Worm (Caenorhabditis elegans) whole organism, midembryonic: ENCODE results near the gene skr-5.

Source experiments
- T22C8.4 ChIP-seq: fragments of 200-800 bp; sonication (Bioruptor generic); IDR thresholded peaks from 2 replicates; pipeline ENCODE4 v1.3.6; 2022; ENCODE audit warnings: missing genetic modification characterization, missing compliant biosample characterization
- cog-1 ChIP-seq: sonication (generic microtip); optimal IDR thresholded peaks from 2 replicates; lab custom pipeline; 2016; ENCODE audit warnings: missing genetic modification characterization, missing compliant biosample characterization
- flt-1 ChIP-seq: fragments of 200-800 bp; sonication (Bioruptor generic); IDR thresholded peaks from 2 replicates; pipeline ENCODE4 v1.3.6; 2022; ENCODE audit warnings: missing genetic modification characterization, missing compliant biosample characterization
- klf-2 ChIP-seq: fragments of 200-800 bp; sonication (Bioruptor generic); conservative IDR thresholded peaks from 2 replicates; pipeline ENCODE4 v1.3.6; 2022; ENCODE audit warnings: missing genetic modification reagents, missing genetic modification characterization, missing compliant biosample characterization
- med-1 ChIP-seq: sonication (generic microtip); optimal IDR thresholded peaks from 2 replicates; lab custom pipeline; 2017; ENCODE audit warnings: missing genetic modification characterization, mild to moderate bottlenecking, missing compliant biosample characterization, antibody characterized with exemption, missing genetic modification reagents; ENCODE audit not compliant: insufficient read depth
- ref-1 ChIP-seq: fragments of 200-800 bp; sonication (Bioruptor generic); conservative IDR thresholded peaks from 2 replicates; pipeline ENCODE4 v1.3.6; 2022; ENCODE audit warnings: missing genetic modification reagents, missing genetic modification characterization, missing compliant biosample characterization
- tab-1 ChIP-seq: fragments of 200-800 bp; sonication (Bioruptor generic); IDR thresholded peaks from 2 replicates; pipeline ENCODE4 v1.3.6; 2022; ENCODE audit warnings: missing genetic modification characterization, missing compliant biosample characterization
- ztf-23 ChIP-seq: fragments of 200-800 bp; sonication (Bioruptor generic); IDR thresholded peaks from 2 replicates; pipeline ENCODE4 v1.3.6; 2022; ENCODE audit warnings: missing genetic modification reagents, missing genetic modification characterization, missing compliant biosample characterization
- ztf-29 ChIP-seq: fragments of 200-800 bp; sonication (Bioruptor generic); IDR thresholded peaks from 2 replicates; pipeline ENCODE4 v1.3.6; 2022; ENCODE audit warnings: missing genetic modification reagents, missing genetic modification characterization, missing compliant biosample characterization

skr-5 gene

DNA sequence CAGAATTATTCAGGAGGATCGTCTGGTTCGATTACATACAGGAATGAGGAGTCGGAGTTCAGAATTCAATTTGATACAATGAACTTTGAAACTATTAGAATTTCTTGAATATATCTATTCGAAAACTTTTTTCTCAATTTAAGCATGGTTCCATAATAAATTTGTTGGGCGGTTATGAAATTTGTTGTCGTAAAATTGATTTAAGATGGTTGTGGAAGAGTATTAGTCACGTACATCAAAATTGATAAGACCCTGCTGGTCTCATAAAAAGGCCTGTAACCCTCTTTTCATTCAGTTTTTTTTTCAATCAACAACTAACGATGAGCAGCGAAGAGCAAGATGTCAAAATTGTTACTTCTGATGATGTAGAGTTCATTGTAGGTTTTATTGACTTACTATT is at the start of gene skr-5:
TSS of gene skr-5 (plus strand) at position 301 of the 400 bp plus-strand sequence.
- TF ChIP-seq ztf-23 (GFP tag; lab: Robert Waterston, UW) = no peak

DNA sequence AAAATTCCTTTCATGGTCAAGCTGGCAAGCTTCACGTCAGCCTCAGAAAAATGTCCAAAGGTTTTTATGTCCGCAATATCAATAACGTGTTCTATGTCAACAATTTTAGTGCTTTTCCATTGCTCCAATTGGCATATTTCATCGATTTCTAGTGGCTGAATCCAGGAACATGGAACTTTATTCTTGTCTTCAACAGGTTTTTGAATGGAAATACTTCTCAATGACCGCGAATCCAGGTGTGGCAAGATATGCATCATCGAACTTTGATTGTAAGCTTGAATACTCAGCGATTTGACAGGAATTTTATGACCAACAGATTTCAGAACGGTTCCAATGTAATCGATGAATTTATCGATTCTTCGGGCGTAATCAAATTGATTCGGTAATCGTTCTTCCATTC is 49.0 kb upstream of the skr-5 start:
- TF ChIP-seq ztf-29 (GFP tag; lab: Robert Waterston, UW) (no peak), med-1 (GFP tag; lab: Kevin White, UChicago) (no peak), ref-1 (GFP tag; lab: Robert Waterston, UW) (no peak), klf-2 (GFP tag; lab: Robert Waterston, UW) (no peak), cog-1 (tag; lab: Kevin White, UChicago) (no peak), tab-1 (GFP tag; lab: Robert Waterston, UW) (no peak), T22C8.4 (GFP tag; lab: Robert Waterston, UW) (no peak)

DNA sequence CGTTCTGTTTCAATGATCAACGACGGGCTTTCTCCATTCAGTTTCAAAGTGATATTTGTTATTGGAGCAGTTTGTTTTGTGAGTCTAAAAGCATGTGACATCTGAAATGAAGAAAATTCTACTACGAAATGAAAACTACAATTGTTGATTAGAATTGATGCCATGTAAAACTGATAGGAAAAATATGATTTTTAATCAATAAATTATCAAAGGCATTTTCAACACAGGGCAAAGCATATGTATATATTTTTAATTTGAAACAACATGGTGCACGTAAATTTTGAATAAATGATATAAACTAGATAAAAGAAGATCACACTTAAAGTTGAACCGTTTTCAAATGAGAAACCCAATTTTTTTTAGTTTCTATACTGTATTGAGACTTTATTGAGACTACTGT is 46.3 kb upstream of the skr-5 start, which contains the start of gene K10G4.5:
TSS of gene K10G4.5 (minus strand) at position 101 of the 400 bp plus-strand sequence.
- no peak for TF ChIP-seq ref-1 (GFP tag; lab: Robert Waterston, UW)
- TF ChIP-seq klf-2 (GFP tag; lab: Robert Waterston, UW) = no peak
- no peak for TF ChIP-seq med-1 (GFP tag; lab: Kevin White, UChicago)
- no peak for TF ChIP-seq T22C8.4 (GFP tag; lab: Robert Waterston, UW)
- TF ChIP-seq cog-1 (tag; lab: Kevin White, UChicago) = no peak
- TF ChIP-seq ztf-29 (GFP tag; lab: Robert Waterston, UW) = no peak
- TF ChIP-seq tab-1 (GFP tag; lab: Robert Waterston, UW) = no peak
- no peak for TF ChIP-seq flt-1 (GFP tag; lab: Robert Waterston, UW)
- no peak for TF ChIP-seq ztf-23 (GFP tag; lab: Robert Waterston, UW)

DNA sequence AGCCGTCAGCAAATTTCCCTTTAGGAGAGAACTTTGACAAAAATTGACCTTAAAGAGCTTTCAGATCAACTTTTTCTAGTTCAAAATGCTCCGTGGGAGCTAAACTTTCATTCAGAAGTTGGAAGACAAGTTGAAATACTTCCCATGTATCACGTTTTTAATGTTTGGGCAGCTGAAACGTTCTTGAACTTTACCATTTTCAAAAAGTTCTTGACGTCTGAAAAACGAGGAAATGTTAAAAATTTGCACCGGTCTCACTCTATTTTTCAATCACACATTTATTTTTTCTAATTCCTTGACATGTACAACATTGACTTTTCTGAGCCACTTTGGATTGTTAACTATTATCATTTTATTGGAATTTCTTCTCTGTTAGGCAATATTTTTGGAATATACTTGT is 44.9 kb upstream of the skr-5 start, which contains the start of gene sri-70:
TSS of gene sri-70 (plus strand) at position 301 of the 400 bp plus-strand sequence.
- TF ChIP-seq ztf-23 (GFP tag; lab: Robert Waterston, UW) (no peak), med-1 (GFP tag; lab: Kevin White, UChicago) (no peak), T22C8.4 (GFP tag; lab: Robert Waterston, UW) (no peak), klf-2 (GFP tag; lab: Robert Waterston, UW) (no peak), cog-1 (tag; lab: Kevin White, UChicago) (no peak), ref-1 (GFP tag; lab: Robert Waterston, UW) (no peak)

DNA sequence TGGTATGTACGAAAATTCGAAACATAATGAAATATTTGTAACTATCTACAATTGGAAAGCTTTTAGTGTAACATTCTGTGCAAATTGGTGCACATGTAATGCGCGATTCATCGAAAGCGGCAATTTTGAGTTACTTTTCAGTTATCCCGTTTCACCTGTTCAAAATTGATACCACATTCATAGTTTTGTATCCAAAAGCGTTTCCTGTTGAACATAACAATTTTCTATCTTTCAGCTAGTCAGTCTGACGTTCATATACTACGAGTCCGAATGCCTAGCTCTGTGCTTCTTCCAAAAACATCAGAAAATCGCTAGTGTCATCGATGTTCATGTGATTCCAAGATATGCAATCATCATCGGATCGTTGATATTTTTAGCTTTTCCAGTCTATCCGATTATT is 44.3 kb upstream of the skr-5 start:
- no peak for TF ChIP-seq cog-1 (tag; lab: Kevin White, UChicago)
- TF ChIP-seq ztf-29 (GFP tag; lab: Robert Waterston, UW) = no peak
- no peak for TF ChIP-seq T22C8.4 (GFP tag; lab: Robert Waterston, UW)
- no peak for TF ChIP-seq med-1 (GFP tag; lab: Kevin White, UChicago)

DNA sequence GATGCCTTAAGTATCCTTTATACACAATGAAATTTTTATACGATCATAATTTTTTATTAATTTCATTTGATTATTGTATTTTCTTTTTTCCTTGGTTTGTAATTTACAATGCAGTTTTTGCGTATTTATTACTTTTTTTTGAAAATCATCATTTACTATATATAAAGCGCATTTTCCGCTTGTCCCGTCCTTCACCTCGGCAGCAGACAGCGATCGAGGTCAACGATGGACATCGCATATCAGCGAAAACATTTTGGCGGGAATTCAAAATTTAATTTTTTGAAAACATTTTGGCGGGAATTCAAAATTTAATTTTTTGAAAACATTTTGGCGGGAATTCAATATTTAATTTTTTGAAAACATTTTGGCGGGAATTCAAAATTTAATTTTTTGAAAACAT is 39.8 kb upstream of the skr-5 start:
- TF ChIP-seq flt-1 (GFP tag; lab: Robert Waterston, UW) (no peak), cog-1 (tag; lab: Kevin White, UChicago) (no peak), ztf-23 (GFP tag; lab: Robert Waterston, UW) (no peak), med-1 (GFP tag; lab: Kevin White, UChicago) (no peak), tab-1 (GFP tag; lab: Robert Waterston, UW) (no peak), ztf-29 (GFP tag; lab: Robert Waterston, UW) (no peak), ref-1 (GFP tag; lab: Robert Waterston, UW) (no peak), T22C8.4 (GFP tag; lab: Robert Waterston, UW) (no peak), klf-2 (GFP tag; lab: Robert Waterston, UW) (no peak)

DNA sequence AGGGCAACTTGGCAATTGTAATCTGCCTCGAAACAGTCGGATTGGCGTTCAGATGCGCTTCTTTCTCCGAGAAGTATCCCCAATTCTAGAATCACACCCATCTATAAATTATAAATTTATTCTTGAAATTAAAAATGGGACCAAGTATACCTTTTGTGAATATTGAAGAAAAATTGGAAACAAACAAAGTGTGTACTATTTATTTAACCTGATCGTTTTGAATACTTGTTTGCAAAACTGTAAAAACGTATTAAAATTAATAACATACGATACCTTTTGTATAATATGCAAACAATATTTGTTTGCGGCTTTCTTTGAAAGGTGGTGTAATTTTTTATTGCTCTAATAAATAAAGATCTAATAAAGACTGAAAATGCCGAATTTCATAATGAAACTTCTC is 35.3 kb upstream of the skr-5 start, which contains the start of gene Y61B8B.3:
TSS of gene Y61B8B.3 (minus strand) at position 101 of the 400 bp plus-strand sequence.
- TF ChIP-seq flt-1 (GFP tag; lab: Robert Waterston, UW) (no peak), klf-2 (GFP tag; lab: Robert Waterston, UW) (no peak), med-1 (GFP tag; lab: Kevin White, UChicago) (no peak)

DNA sequence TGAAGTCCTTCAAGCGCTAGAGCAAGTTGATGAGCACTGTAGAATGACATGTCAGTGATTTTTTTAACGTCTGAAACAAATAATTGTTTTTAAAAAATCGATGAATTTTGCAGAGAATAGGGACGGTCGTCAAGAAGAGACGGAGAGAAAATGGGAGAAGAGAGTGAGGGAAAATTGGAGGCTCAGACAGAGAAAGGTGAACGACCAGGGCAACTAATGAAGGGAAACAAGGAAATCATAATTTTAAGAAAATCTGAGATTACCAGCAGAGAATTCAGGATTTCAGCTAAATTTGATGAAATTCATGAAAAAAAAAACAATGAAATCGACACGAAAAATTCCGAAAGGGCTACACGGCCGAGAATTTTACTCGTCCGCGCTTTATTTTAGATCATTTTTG is 32.6 kb upstream of the skr-5 start, which contains the start of gene F31E9.6:
TSS of gene F31E9.6 (minus strand) at position 91 of the 400 bp plus-strand sequence.
- no peak for TF ChIP-seq ztf-29 (GFP tag; lab: Robert Waterston, UW)
- no peak for TF ChIP-seq cog-1 (tag; lab: Kevin White, UChicago)
- TF ChIP-seq flt-1 (GFP tag; lab: Robert Waterston, UW) = no peak
- no peak for TF ChIP-seq ztf-23 (GFP tag; lab: Robert Waterston, UW)
- TF ChIP-seq med-1 (GFP tag; lab: Kevin White, UChicago) = no peak
- TF ChIP-seq ref-1 (GFP tag; lab: Robert Waterston, UW) = no peak
- no peak for TF ChIP-seq T22C8.4 (GFP tag; lab: Robert Waterston, UW)
- no peak for TF ChIP-seq tab-1 (GFP tag; lab: Robert Waterston, UW)
- TF ChIP-seq klf-2 (GFP tag; lab: Robert Waterston, UW) = no peak

DNA sequence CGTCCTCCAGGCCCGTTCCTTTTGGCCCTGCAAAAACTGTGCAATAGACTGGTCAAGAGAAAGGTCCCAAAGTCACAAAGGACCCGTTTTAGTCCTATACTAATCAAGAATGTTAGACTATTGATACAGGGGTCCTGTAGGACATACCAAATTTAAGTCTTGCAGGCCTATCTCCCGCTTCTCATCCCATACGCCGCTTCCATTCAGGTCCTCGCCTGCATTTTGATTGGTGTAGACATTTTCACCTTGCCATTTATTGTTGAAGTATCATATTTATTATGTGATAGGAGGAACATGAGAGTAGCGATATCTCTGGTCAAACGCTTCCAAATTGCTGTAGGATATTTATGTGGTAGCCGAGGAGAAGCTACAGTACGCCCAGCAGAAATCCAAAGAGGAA is 30.4 kb upstream of the skr-5 start:
- TF ChIP-seq ztf-29 (GFP tag; lab: Robert Waterston, UW) = no peak

DNA sequence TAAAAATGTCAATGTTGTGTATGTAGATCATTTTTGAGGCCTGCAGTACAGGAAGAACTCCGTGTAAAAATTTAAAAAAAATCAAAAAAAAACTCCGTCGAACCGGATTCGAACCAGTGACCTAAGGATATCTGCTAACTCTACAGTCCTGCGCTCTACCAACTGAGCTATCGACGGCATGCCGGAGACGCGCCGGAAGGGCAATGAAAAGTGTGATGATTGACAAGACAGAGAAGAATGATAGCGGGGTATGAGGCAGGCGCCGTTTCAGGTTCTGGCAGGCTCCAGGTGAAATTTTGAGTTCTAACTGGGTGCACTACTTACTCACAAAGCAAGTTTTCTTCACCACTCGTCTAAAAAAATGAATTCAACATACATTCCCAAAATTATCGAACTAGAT is 29.9 kb upstream of the skr-5 start, which contains the start of gene srz-58:
TSS of gene srz-58 (plus strand) at position 362 of the 400 bp plus-strand sequence.
- TF ChIP-seq klf-2 (GFP tag; lab: Robert Waterston, UW) (0 out of 2 replicates have a peak, but pooled peaks have one; percentile 15), cog-1 (tag; lab: Kevin White, UChicago) (no peak), tab-1 (GFP tag; lab: Robert Waterston, UW) (0 out of 2 replicates have a peak, but pooled peaks have one; percentile 9), flt-1 (GFP tag; lab: Robert Waterston, UW) (0 out of 2 replicates have a peak, but pooled peaks have one; percentile 39)
